Worm (Caenorhabditis elegans): ENCODE measurements around the gene soc-2.

soc-2 gene

ce11 chrIV:5183755-5184166 lies 31.5 kb upstream of the soc-2 start, which contains the start of gene W03F8.4 (continued):
- TF ChIP-seq hlh-17 (GFP tag; optimal IDR thresholded peaks at IDR 0.05; ENCODE audit: borderline replicate concordance) (no peak), nhr-90 (tag; optimal IDR thresholded peaks at IDR 0.05; ENCODE audit: poor library complexity) (peak; percentile 98), ets-5 (GFP tag; IDR thresholded peaks at IDR 0.05) (no peak), C16A3.4 (tag; optimal IDR thresholded peaks at IDR 0.05) (peak; percentile 96), isw-1 (GFP tag; IDR thresholded peaks at IDR 0.05) (peak; percentile 93), elt-3 (tag; optimal IDR thresholded peaks at IDR 0.05) (peak in 4 of 6 experiments; percentile 32 to 95 (median 88)), efl-3 (GFP tag; optimal IDR thresholded peaks at IDR 0.05) (peak; percentile 78), nhr-20 (tag; optimal IDR thresholded peaks at IDR 0.05) (peak; percentile 96), vab-15 (tag; optimal IDR thresholded peaks at IDR 0.05) (peak; percentile 43), xbp-1 (tag; optimal IDR thresholded peaks at IDR 0.05) (peak; percentile 94), ceh-88 (GFP tag; IDR thresholded peaks at IDR 0.05) (peak; percentile 93), aha-1 (tag; optimal IDR thresholded peaks at IDR 0.05) (peak; percentile 68), efl-1 (optimal IDR thresholded peaks at IDR 0.05) (peak; percentile 96 to 100), efl-1 (GFP tag; optimal IDR thresholded peaks at IDR 0.05 in 1 of 2) (peak; percentile 99 to 100), aly-2 (tag; optimal IDR thresholded peaks at IDR 0.05) (peak; percentile 85), unc-62 (GFP tag; optimal IDR thresholded peaks at IDR 0.05) (peak; percentile 58), ceh-82 (tag; optimal IDR thresholded peaks at IDR 0.05) (peak; percentile 92 to 96 (median 95)), ceh-8 (GFP tag; optimal IDR thresholded peaks at IDR 0.05) (peak; percentile 95), zip-4 (GFP tag; optimal IDR thresholded peaks at IDR 0.05) (peak; percentile 86), fkh-4 (tag; optimal IDR thresholded peaks at IDR 0.05; ENCODE audit: borderline replicate concordance) (peak; percentile 80), Y116A8C.19 (tag; optimal IDR thresholded peaks at IDR 0.05; ENCODE audit: borderline replicate concordance) (peak; percentile 37), hlh-4 (tag; optimal IDR thresholded peaks at IDR 0.05) (no peak), lin-35 (GFP tag; optimal IDR thresholded peaks at IDR 0.05) (peak; percentile 99), nhr-28 (tag; optimal IDR thresholded peaks at IDR 0.05) (no peak), nhr-71 (tag; optimal IDR thresholded peaks at IDR 0.05) (peak; percentile 98), pag-3 (tag; optimal IDR thresholded peaks at IDR 0.05; ENCODE audit: borderline replicate concordance, insufficient read depth) (peak; percentile 75), lsy-2 (tag; optimal IDR thresholded peaks at IDR 0.05) (peak; percentile 95 to 96), nhr-12 (tag; optimal IDR thresholded peaks at IDR 0.05) (no peak), unc-30 (tag; optimal IDR thresholded peaks at IDR 0.05) (no peak), sox-4 (tag; optimal IDR thresholded peaks at IDR 0.05) (peak; percentile 87), irx-1 (tag; optimal IDR thresholded peaks at IDR 0.05) (peak; percentile 93), ama-1 (optimal IDR thresholded peaks at IDR 0.05) (no peak), mab-9 (GFP tag; IDR thresholded peaks at IDR 0.05) (peak; percentile 88), skn-1 (tag; optimal IDR thresholded peaks at IDR 0.05) (peak; percentile 85), nhr-85 (tag) (peak; percentile 99), unc-98 (GFP tag; IDR thresholded peaks at IDR 0.05) (peak; percentile 17; the same call in 1 of the 2 replicates), egl-27 (tag; optimal IDR thresholded peaks at IDR 0.05) (peak in 1 of 2 experiments; percentile 43), elt-2 (tag; optimal IDR thresholded peaks at IDR 0.05) (peak; percentile 82), zag-1 (tag; optimal IDR thresholded peaks at IDR 0.05) (no peak), lin-14 (GFP tag; optimal IDR thresholded peaks at IDR 0.05) (peak; percentile 95), nhr-11 (tag; optimal IDR thresholded peaks at IDR 0.05) (peak; percentile 89), mdl-1 (tag; optimal IDR thresholded peaks at IDR 0.05) (peak in 1 of 2 experiments; percentile 82), nhr-77 (tag; optimal IDR thresholded peaks at IDR 0.05) (peak; percentile 88), pax-3 (tag; optimal IDR thresholded peaks at IDR 0.05) (peak; percentile 84), snu-23 (GFP tag; optimal IDR thresholded peaks at IDR 0.05) (peak; percentile 98), tbx-2 (tag; optimal IDR thresholded peaks at IDR 0.05) (peak; percentile 97), lir-3 (tag; optimal IDR thresholded peaks at IDR 0.05; ENCODE audit: poor library complexity) (peak; percentile 84), blmp-1 (tag; optimal IDR thresholded peaks at IDR 0.05) (peak; percentile 100), ces-1 (GFP tag; optimal IDR thresholded peaks at IDR 0.05) (no peak), sup-37 (GFP tag; optimal IDR thresholded peaks at IDR 0.05) (peak; percentile 92), rnt-1 (tag; optimal IDR thresholded peaks at IDR 0.05) (peak; percentile 97)
